Fruit fly (Drosophila melanogaster): ENCODE measurements around the gene unc-4.

unc-4 gene

dm6 chrX:17768130-17768697 lies at the start of gene unc-4:
unc-4 (plus strand) TSS chrX:17768569.
- TF ChIP-seq CG8478 (optimal IDR thresholded peaks at IDR 0.05) (peak; percentile 100), usp (GFP tag; optimal IDR thresholded peaks at IDR 0.05) (no peak), Dll (optimal IDR thresholded peaks at IDR 0.05) (peak; percentile 90), pan (optimal IDR thresholded peaks at IDR 0.05) (no peak), EcR (GFP tag; optimal IDR thresholded peaks at IDR 0.05) (no peak), psq (optimal IDR thresholded peaks at IDR 0.05) (no peak)

- TF ChIP-seq pan (optimal IDR thresholded peaks at IDR 0.05) (no peak), usp (GFP tag; optimal IDR thresholded peaks at IDR 0.05) (no peak), Dll (optimal IDR thresholded peaks at IDR 0.05) (no peak), EcR (GFP tag; optimal IDR thresholded peaks at IDR 0.05) (no peak), psq (optimal IDR thresholded peaks at IDR 0.05) (no peak), CG8478 (optimal IDR thresholded peaks at IDR 0.05) (no peak)
These were observed 49.3 kb upstream of the unc-4 start for dm6 chrX:17718927-17719691.

dm6 chrX:17720261-17721052 lies 47.9 kb upstream of the unc-4 start:
- TF ChIP-seq Dll (optimal IDR thresholded peaks at IDR 0.05), result no peak
- TF ChIP-seq usp (GFP tag; optimal IDR thresholded peaks at IDR 0.05), result no peak
- no peak for TF ChIP-seq psq (optimal IDR thresholded peaks at IDR 0.05)
- no peak for TF ChIP-seq EcR (GFP tag; optimal IDR thresholded peaks at IDR 0.05)
- TF ChIP-seq CG8478 (optimal IDR thresholded peaks at IDR 0.05), result no peak

dm6 chrX:17722912-17723311 lies 45.5 kb upstream of the unc-4 start:
- TF ChIP-seq EcR (GFP tag; optimal IDR thresholded peaks at IDR 0.05) (no peak), usp (GFP tag; optimal IDR thresholded peaks at IDR 0.05) (no peak), Dll (optimal IDR thresholded peaks at IDR 0.05) (no peak), CG8478 (optimal IDR thresholded peaks at IDR 0.05) (no peak), psq (optimal IDR thresholded peaks at IDR 0.05) (no peak), pan (optimal IDR thresholded peaks at IDR 0.05) (no peak)

dm6 chrX:17724288-17724914 lies 44.0 kb upstream of the unc-4 start:
- TF ChIP-seq usp (GFP tag; optimal IDR thresholded peaks at IDR 0.05) (no peak), pan (optimal IDR thresholded peaks at IDR 0.05) (no peak), Dll (optimal IDR thresholded peaks at IDR 0.05) (no peak), CG8478 (optimal IDR thresholded peaks at IDR 0.05) (no peak), EcR (GFP tag; optimal IDR thresholded peaks at IDR 0.05) (no peak), psq (optimal IDR thresholded peaks at IDR 0.05) (no peak)

- TF ChIP-seq Dll (optimal IDR thresholded peaks at IDR 0.05) (no peak), psq (optimal IDR thresholded peaks at IDR 0.05) (no peak), pan (optimal IDR thresholded peaks at IDR 0.05) (no peak), EcR (GFP tag; optimal IDR thresholded peaks at IDR 0.05) (no peak), CG8478 (optimal IDR thresholded peaks at IDR 0.05) (no peak), usp (GFP tag; optimal IDR thresholded peaks at IDR 0.05) (no peak)
These were observed 42.4 kb upstream of the unc-4 start for dm6 chrX:17725937-17726489.

- no peak for TF ChIP-seq pan (optimal IDR thresholded peaks at IDR 0.05)
- no peak for TF ChIP-seq psq (optimal IDR thresholded peaks at IDR 0.05)
- no peak for TF ChIP-seq usp (GFP tag; optimal IDR thresholded peaks at IDR 0.05)
- no peak for TF ChIP-seq Dll (optimal IDR thresholded peaks at IDR 0.05)
- TF ChIP-seq EcR (GFP tag; optimal IDR thresholded peaks at IDR 0.05), result no peak
- TF ChIP-seq CG8478 (optimal IDR thresholded peaks at IDR 0.05), result no peak
These were observed 41.7 kb upstream of the unc-4 start for dm6 chrX:17726551-17727180.

- no peak for TF ChIP-seq CG8478 (optimal IDR thresholded peaks at IDR 0.05)
- TF ChIP-seq usp (GFP tag; optimal IDR thresholded peaks at IDR 0.05), result no peak
- no peak for TF ChIP-seq Dll (optimal IDR thresholded peaks at IDR 0.05)
- no peak for TF ChIP-seq psq (optimal IDR thresholded peaks at IDR 0.05)
- no peak for TF ChIP-seq pan (optimal IDR thresholded peaks at IDR 0.05)
- no peak for TF ChIP-seq EcR (GFP tag; optimal IDR thresholded peaks at IDR 0.05)
These were observed 40.0 kb upstream of the unc-4 start for dm6 chrX:17728338-17728737.

- no peak for TF ChIP-seq Dll (optimal IDR thresholded peaks at IDR 0.05)
- TF ChIP-seq psq (optimal IDR thresholded peaks at IDR 0.05), result no peak
- no peak for TF ChIP-seq pan (optimal IDR thresholded peaks at IDR 0.05)
- TF ChIP-seq EcR (GFP tag; optimal IDR thresholded peaks at IDR 0.05), result no peak
These were observed 36.3 kb upstream of the unc-4 start for dm6 chrX:17732076-17732475.

- TF ChIP-seq CG8478 (optimal IDR thresholded peaks at IDR 0.05) (no peak), Dll (optimal IDR thresholded peaks at IDR 0.05) (no peak), pan (optimal IDR thresholded peaks at IDR 0.05) (no peak)
These were observed 35.7 kb upstream of the unc-4 start for dm6 chrX:17732684-17733083.

dm6 chrX:17733698-17734248 lies 34.6 kb upstream of the unc-4 start:
- TF ChIP-seq psq (optimal IDR thresholded peaks at IDR 0.05) (no peak), usp (GFP tag; optimal IDR thresholded peaks at IDR 0.05) (no peak), CG8478 (optimal IDR thresholded peaks at IDR 0.05) (no peak), Dll (optimal IDR thresholded peaks at IDR 0.05) (no peak)
